Worm (Caenorhabditis elegans): ENCODE results near the gene T21E8.6.

Gene T21E8.6

DNA sequence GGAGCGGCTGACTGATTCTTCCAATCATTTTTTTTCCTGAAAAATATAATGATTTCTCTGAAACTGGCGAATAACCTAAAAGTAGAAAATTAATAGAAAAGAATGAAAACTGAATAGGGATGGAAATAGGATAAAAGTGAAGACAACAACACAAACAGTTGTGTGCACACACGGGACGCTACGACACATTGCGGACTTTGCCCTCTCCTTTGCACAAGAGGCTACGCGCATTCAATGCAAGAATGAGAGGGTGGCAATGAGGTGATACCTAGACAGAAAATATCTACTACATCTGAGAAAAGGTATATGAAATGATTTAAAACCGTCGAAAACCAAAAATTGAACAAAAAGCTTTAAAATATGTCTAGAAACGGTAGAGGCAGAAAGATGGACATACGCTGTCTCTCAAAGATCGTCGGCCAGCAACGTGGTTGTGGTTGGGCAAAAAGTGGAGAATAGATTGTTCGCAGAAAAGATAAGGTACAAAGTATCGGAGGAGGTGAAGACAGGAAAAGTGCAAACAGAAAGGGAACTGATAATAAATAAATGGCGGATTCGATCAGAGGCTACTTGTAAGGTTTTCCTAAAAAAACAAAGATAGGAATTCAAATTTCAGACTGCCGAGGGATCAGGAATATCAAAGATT is 18.1 kb downstream of the T21E8.6 start, which contains the start of gene suca-1 (continued):
- TF ChIP-seq ceh-45 (GFP tag; IDR thresholded peaks at IDR 0.05) (0 out of 2 replicates have a peak, but pooled peaks have one; percentile 22), madf-2 (tag; optimal IDR thresholded peaks at IDR 0.05) (peak; percentile 28), nfya-1 (tag; optimal IDR thresholded peaks at IDR 0.05) (peak; percentile 67), F13H6.1 (tag; optimal IDR thresholded peaks at IDR 0.05) (peak; percentile 40), sdc-2 (tag; optimal IDR thresholded peaks at IDR 0.05) (peak; percentile 51), gmeb-2 (tag; optimal IDR thresholded peaks at IDR 0.05) (peak; percentile 14), hlh-6 (tag; optimal IDR thresholded peaks at IDR 0.05) (peak; percentile 36), ets-4 (tag; optimal IDR thresholded peaks at IDR 0.05) (no peak), ceh-2 (tag; optimal IDR thresholded peaks at IDR 0.05) (peak; percentile 33)

DNA sequence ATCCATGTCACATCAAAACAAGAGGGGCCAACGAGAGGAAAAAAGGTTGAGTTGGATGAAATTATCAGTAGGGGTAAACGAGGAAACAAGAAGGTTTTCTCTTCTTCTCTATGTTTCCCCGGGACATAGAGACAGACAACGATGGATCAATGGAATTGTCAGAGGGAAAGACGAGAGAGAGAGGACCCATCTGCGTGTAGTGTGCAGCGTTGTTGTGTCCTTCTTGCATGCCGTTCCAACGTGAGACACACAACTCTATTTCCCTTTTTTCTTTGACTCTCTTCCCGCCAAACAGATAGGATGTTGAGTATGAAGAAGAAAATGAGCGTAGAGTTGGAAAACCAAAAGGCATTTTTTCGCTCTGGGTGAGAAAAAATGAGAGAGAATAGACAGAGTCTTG is 18.9 kb downstream of the T21E8.6 start:
- no peak for TF ChIP-seq npax-4 (tag; optimal IDR thresholded peaks at IDR 0.05)
- TF ChIP-seq ceh-18 (tag; optimal IDR thresholded peaks at IDR 0.05): peak; percentile 82
- no peak for TF ChIP-seq hlh-6 (tag; optimal IDR thresholded peaks at IDR 0.05)
- TF ChIP-seq unc-86 (tag; optimal IDR thresholded peaks at IDR 0.05): no peak
- TF ChIP-seq ceh-48 (tag; optimal IDR thresholded peaks at IDR 0.05): no peak
- TF ChIP-seq pag-3 (tag; optimal IDR thresholded peaks at IDR 0.05; ENCODE audit: borderline replicate concordance): no peak
- no peak for TF ChIP-seq fax-1 (tag; optimal IDR thresholded peaks at IDR 0.05)
- TF ChIP-seq C38D4.7 (GFP tag; optimal IDR thresholded peaks at IDR 0.05): no peak
- no peak for TF ChIP-seq pros-1 (tag; optimal IDR thresholded peaks at IDR 0.05)
- no peak for TF ChIP-seq nhr-11 (tag; optimal IDR thresholded peaks at IDR 0.05)
- TF ChIP-seq mec-3 (tag; optimal IDR thresholded peaks at IDR 0.05; ENCODE audit: borderline replicate concordance): no peak
- TF ChIP-seq K02D7.2 (tag; optimal IDR thresholded peaks at IDR 0.05): no peak
- TF ChIP-seq hlh-15 (tag; optimal IDR thresholded peaks at IDR 0.05): no peak
- no peak for TF ChIP-seq ahr-1 (tag; optimal IDR thresholded peaks at IDR 0.05)
- TF ChIP-seq zip-5 (tag; optimal IDR thresholded peaks at IDR 0.05): no peak
- no peak for TF ChIP-seq hlh-13 (GFP tag; optimal IDR thresholded peaks at IDR 0.05)
- no peak for TF ChIP-seq ceh-22 (tag; optimal IDR thresholded peaks at IDR 0.05)
- TF ChIP-seq pha-4 (tag; optimal IDR thresholded peaks at IDR 0.05): no peak
- no peak for TF ChIP-seq ceh-2 (tag; optimal IDR thresholded peaks at IDR 0.05)
- TF ChIP-seq lin-11 (tag; optimal IDR thresholded peaks at IDR 0.05): no peak
- no peak for TF ChIP-seq ets-4 (tag; optimal IDR thresholded peaks at IDR 0.05)
- peak; percentile 52 for TF ChIP-seq ceh-31 (tag; optimal IDR thresholded peaks at IDR 0.05)
- TF ChIP-seq K09A11.1 (tag; optimal IDR thresholded peaks at IDR 0.05; ENCODE audit: insufficient read depth): no peak
- peak; percentile 31 for TF ChIP-seq T23F11.4 (GFP tag; optimal IDR thresholded peaks at IDR 0.05)
- no peak for TF ChIP-seq pha-2 (tag; optimal IDR thresholded peaks at IDR 0.05)
- no peak for TF ChIP-seq madf-2 (tag; optimal IDR thresholded peaks at IDR 0.05)
- no peak for TF ChIP-seq che-1 (tag; optimal IDR thresholded peaks at IDR 0.05)
- no peak for TF ChIP-seq Y22D7AL.16 (tag; optimal IDR thresholded peaks at IDR 0.05)
- no peak for TF ChIP-seq fkh-6 (tag; optimal IDR thresholded peaks at IDR 0.05)
- TF ChIP-seq ceh-14 (tag; optimal IDR thresholded peaks at IDR 0.05): no peak
- TF ChIP-seq ceh-24 (tag; optimal IDR thresholded peaks at IDR 0.05): no peak
- TF ChIP-seq unc-3 (GFP tag; conservative IDR thresholded peaks at IDR 0.05): no peak
- TF ChIP-seq unc-3 (tag; optimal IDR thresholded peaks at IDR 0.05): no peak
- no peak for TF ChIP-seq F13H6.1 (tag; optimal IDR thresholded peaks at IDR 0.05)
- TF ChIP-seq pqm-1 (tag; optimal IDR thresholded peaks at IDR 0.05): no peak
- TF ChIP-seq gmeb-2 (tag; optimal IDR thresholded peaks at IDR 0.05): no peak
- TF ChIP-seq tbx-7 (tag; optimal IDR thresholded peaks at IDR 0.05): no peak
- no peak for TF ChIP-seq elt-4 (tag; optimal IDR thresholded peaks at IDR 0.05)
- TF ChIP-seq unc-42 (tag; optimal IDR thresholded peaks at IDR 0.05): peak; percentile 31
- no peak for TF ChIP-seq sox-4 (tag; optimal IDR thresholded peaks at IDR 0.05)
- TF ChIP-seq elt-2 (tag; optimal IDR thresholded peaks at IDR 0.05): peak; percentile 30
- peak; percentile 20 for TF ChIP-seq syd-9 (tag; optimal IDR thresholded peaks at IDR 0.05)
- peak; percentile 19 for TF ChIP-seq ceh-34 (tag; optimal IDR thresholded peaks at IDR 0.05)
- no peak for TF ChIP-seq ceh-30 (tag; optimal IDR thresholded peaks at IDR 0.05)
- TF ChIP-seq nhr-232 (tag; optimal IDR thresholded peaks at IDR 0.05): no peak
- no peak for TF ChIP-seq eyg-1 (tag; optimal IDR thresholded peaks at IDR 0.05)
- TF ChIP-seq ztf-16 (tag; optimal IDR thresholded peaks at IDR 0.05): no peak

All from whole organism, late embryonic.